Worm (Caenorhabditis elegans) whole organism, L1 larva: ENCODE results near the gene T19H5.6.

Experiments
- C04F5.9 ChIP-seq: sonication (generic microtip); optimal IDR thresholded peaks from 2 replicates; lab custom pipeline; 2016; ENCODE audit warnings: missing genetic modification characterization, missing compliant biosample characterization
- ztf-11 ChIP-seq, 2 experiments: sonication (generic microtip); optimal IDR thresholded peaks; 2 replicates each; lab custom pipeline; 2016 to 2017; ENCODE audit warnings: missing genetic modification characterization in 2 of 2, missing biosample characterization in 1 of 2, missing compliant biosample characterization in 1 of 2

DNA sequence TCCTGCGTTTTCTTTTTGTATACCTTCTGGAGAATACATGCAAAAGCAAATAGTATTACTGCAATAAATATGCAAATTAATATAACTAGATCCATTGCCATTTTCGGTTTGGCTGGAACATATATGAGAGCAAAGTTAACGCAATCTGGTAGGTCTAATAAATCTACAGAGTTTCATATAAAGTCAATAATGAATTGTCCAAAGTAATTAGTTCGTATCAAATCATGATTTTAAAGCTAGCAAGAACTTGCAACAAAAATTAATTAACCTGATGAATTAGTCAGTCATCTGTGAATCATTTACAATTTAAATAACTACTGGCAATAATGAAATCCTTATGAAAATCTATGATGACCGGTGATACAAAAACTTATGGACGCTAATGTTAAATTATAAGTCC lies 24.7 kb downstream of the T19H5.6 start, which contains the start of gene R09D1.13:
- no peak for TF ChIP-seq C04F5.9
- TF ChIP-seq ztf-11 (tag; optimal IDR thresholded peaks at IDR 0.05; lab: Kevin White, UChicago) = no peak
